Fruit fly (Drosophila melanogaster) Kc167 (cell line): ENCODE measurements around the gene Nup154.

ENCODE experiments used
- Myc ChIP-seq: fragments of >200 bp; optimal IDR thresholded peaks from 2 replicates; lab custom pipeline; 2017; ENCODE audit warnings: missing external identifiers
- Sin3A ChIP-seq: fragments of >200 bp; optimal IDR thresholded peaks from 2 replicates; lab custom pipeline; 2018; ENCODE audit warnings: missing external identifiers
- h ChIP-seq: fragments of >200 bp; optimal IDR thresholded peaks from 3 replicates; lab custom pipeline; 2018; ENCODE audit warnings: missing external identifiers
- insv ChIP-seq: fragments of >200 bp; optimal IDR thresholded peaks from 3 replicates; lab custom pipeline; 2018; ENCODE audit warnings: missing external identifiers
- psq ChIP-seq: fragments of >200 bp; optimal IDR thresholded peaks from 2 replicates; lab custom pipeline; 2017; ENCODE audit warnings: missing external identifiers
- ttk ChIP-seq: sonication (Bioruptor generic); optimal IDR thresholded peaks from 2 replicates; lab custom pipeline; 2017; ENCODE audit warnings: missing external identifiers

Gene Nup154

dm6 chr2L:11015320-11015719 is 10.7 kb downstream of the Nup154 start, which contains the start of gene Acp32CD:
Gene Acp32CD (plus strand): TSS chr2L:11015620.
- TF ChIP-seq psq (lab: Kevin White, UChicago) (no peak), h (lab: Kevin White, UChicago) (no peak)

- TF ChIP-seq Myc: no peak
- TF ChIP-seq insv (lab: Kevin White, UChicago): no peak
- no peak for TF ChIP-seq psq (lab: Kevin White, UChicago)
- no peak for TF ChIP-seq ttk
- no peak for TF ChIP-seq Sin3A
- no peak for TF ChIP-seq h (lab: Kevin White, UChicago)
Measured at dm6 chr2L:11016695-11017094, 12.1 kb downstream of the Nup154 start, which contains the start of gene CG14913. Gene CG14913 (plus strand): TSS chr2L:11016995.

- TF ChIP-seq ttk (no peak), Myc (no peak), Sin3A (no peak), psq (lab: Kevin White, UChicago) (no peak), h (lab: Kevin White, UChicago) (no peak), insv (lab: Kevin White, UChicago) (no peak)
Measured at dm6 chr2L:11021606-11022005, 17.0 kb downstream of the Nup154 start.

- no peak for TF ChIP-seq psq (lab: Kevin White, UChicago)
- no peak for TF ChIP-seq ttk
- no peak for TF ChIP-seq insv (lab: Kevin White, UChicago)
- TF ChIP-seq h (lab: Kevin White, UChicago): no peak
- TF ChIP-seq Myc: no peak
- no peak for TF ChIP-seq Sin3A
Measured at dm6 chr2L:11022804-11023203, 18.2 kb downstream of the Nup154 start.

- TF ChIP-seq h (lab: Kevin White, UChicago) (no peak), psq (lab: Kevin White, UChicago) (no peak), ttk (no peak), Sin3A (no peak), insv (lab: Kevin White, UChicago) (no peak), Myc (no peak)
Measured at dm6 chr2L:11023875-11024274, 19.3 kb downstream of the Nup154 start.

- TF ChIP-seq h (lab: Kevin White, UChicago) (no peak), ttk (no peak), Myc (no peak), Sin3A (no peak), insv (lab: Kevin White, UChicago) (no peak), psq (lab: Kevin White, UChicago) (no peak)
Measured at dm6 chr2L:11027213-11027612, 22.6 kb downstream of the Nup154 start.

dm6 chr2L:11027825-11028496 is 23.3 kb downstream of the Nup154 start:
- TF ChIP-seq ttk: no peak
- no peak for TF ChIP-seq psq (lab: Kevin White, UChicago)
- no peak for TF ChIP-seq insv (lab: Kevin White, UChicago)
- TF ChIP-seq Myc: no peak
- TF ChIP-seq Sin3A: no peak
- TF ChIP-seq h (lab: Kevin White, UChicago): no peak

dm6 chr2L:11032285-11032970 is 27.8 kb downstream of the Nup154 start:
- TF ChIP-seq psq (lab: Kevin White, UChicago) (no peak), insv (lab: Kevin White, UChicago) (no peak), Sin3A (no peak), Myc (no peak), ttk (no peak), h (lab: Kevin White, UChicago) (no peak)

dm6 chr2L:11034495-11034894 is 29.9 kb downstream of the Nup154 start, which contains the start of gene CG18666:
Gene CG18666 (plus strand): TSS chr2L:11034795.
- TF ChIP-seq Sin3A: no peak
- TF ChIP-seq h (lab: Kevin White, UChicago): no peak
- TF ChIP-seq Myc: no peak
- no peak for TF ChIP-seq insv (lab: Kevin White, UChicago)
- TF ChIP-seq psq (lab: Kevin White, UChicago): no peak

- TF ChIP-seq Myc (no peak), insv (lab: Kevin White, UChicago) (no peak), psq (lab: Kevin White, UChicago) (no peak), ttk (no peak)
Measured at dm6 chr2L:11037583-11038517, 33.2 kb downstream of the Nup154 start.

- TF ChIP-seq psq (lab: Kevin White, UChicago) (no peak), Myc (no peak), ttk (no peak), h (lab: Kevin White, UChicago) (no peak), Sin3A (no peak), insv (lab: Kevin White, UChicago) (no peak)
Measured at dm6 chr2L:11038918-11039317, 34.3 kb downstream of the Nup154 start.

- TF ChIP-seq insv (lab: Kevin White, UChicago): no peak
- no peak for TF ChIP-seq psq (lab: Kevin White, UChicago)
- no peak for TF ChIP-seq ttk
- TF ChIP-seq h (lab: Kevin White, UChicago): no peak
- TF ChIP-seq Myc: no peak
- TF ChIP-seq Sin3A: no peak
Measured at dm6 chr2L:11039548-11040144, 35.0 kb downstream of the Nup154 start.
